Worm (Caenorhabditis elegans): Measurements from ENCODE around the gene C54F6.5.

Gene C54F6.5

DNA sequence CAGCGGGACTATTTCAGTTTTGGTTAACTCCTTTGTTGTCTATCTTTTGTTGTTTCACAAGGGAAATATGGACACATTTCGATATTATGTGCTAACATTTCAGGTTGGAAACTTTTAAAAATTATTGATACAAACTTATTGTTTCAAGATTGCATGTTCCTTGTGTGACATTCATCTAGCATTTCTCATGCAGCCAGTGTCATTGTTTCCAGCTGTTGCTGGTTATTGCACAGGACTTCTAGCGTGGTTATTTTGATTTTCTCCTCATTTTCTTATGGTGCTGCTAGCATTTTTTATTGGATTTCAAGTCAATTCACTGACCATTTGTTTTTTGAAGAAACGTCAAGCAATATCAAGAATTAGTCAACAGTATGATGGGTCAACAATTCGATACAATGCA, 27.0 kb downstream of the C54F6.5 start:
- TF ChIP-seq scrt-1 (GFP tag; IDR thresholded peaks at IDR 0.05) (no peak), F13C5.2 (tag; optimal IDR thresholded peaks at IDR 0.05) (no peak), hnd-1 (tag; optimal IDR thresholded peaks at IDR 0.05) (no peak), ceh-36 (tag; optimal IDR thresholded peaks at IDR 0.05) (no peak), tbx-11 (GFP tag; IDR thresholded peaks at IDR 0.05) (no peak), ets-7 (tag; optimal IDR thresholded peaks at IDR 0.05) (no peak), sea-1 (GFP tag; conservative IDR thresholded peaks at IDR 0.05) (no peak), B0310.2 (tag; optimal IDR thresholded peaks at IDR 0.05) (no peak), tbx-37 (GFP tag; conservative IDR thresholded peaks at IDR 0.05) (no peak), flt-1 (GFP tag; IDR thresholded peaks at IDR 0.05) (no peak), aly-1 (tag; optimal IDR thresholded peaks at IDR 0.05) (no peak), pes-1 (GFP tag; IDR thresholded peaks at IDR 0.05) (no peak), hmbx-1 (tag; optimal IDR thresholded peaks at IDR 0.05) (no peak), tra-4 (tag; optimal IDR thresholded peaks at IDR 0.05) (no peak), hmg-4 (GFP tag; optimal IDR thresholded peaks at IDR 0.05) (no peak), ama-1 (optimal IDR thresholded peaks at IDR 0.05) (no peak), ceh-13 (GFP tag; optimal IDR thresholded peaks at IDR 0.05) (no peak)

DNA sequence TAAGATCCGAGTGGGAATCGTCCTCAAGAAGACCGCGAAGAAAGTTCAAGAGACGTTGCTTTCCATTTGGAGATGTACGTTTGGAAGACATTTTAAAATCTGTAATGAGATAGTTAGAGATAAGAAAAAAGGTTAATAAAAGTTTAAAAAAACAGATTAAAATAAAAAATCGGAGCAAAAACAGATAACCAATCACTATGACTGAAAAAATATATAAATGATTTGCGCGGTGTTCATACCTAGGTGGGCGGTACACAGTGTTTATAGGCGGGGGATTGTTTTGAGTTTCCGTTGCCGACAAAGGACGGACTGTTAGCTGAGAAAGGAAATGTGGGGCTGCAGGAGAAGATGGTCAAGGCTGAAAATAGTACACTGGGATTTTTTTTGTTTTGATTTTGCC, 29.8 kb downstream of the C54F6.5 start, which contains the start of gene ets-7:
ets-7 (minus strand) TSS at position 101 of the 400 bp plus-strand sequence.
- TF ChIP-seq sea-1 (GFP tag; conservative IDR thresholded peaks at IDR 0.05) (no peak), ceh-13 (GFP tag; optimal IDR thresholded peaks at IDR 0.05) (no peak), hmg-4 (GFP tag; optimal IDR thresholded peaks at IDR 0.05) (no peak), ets-7 (tag; optimal IDR thresholded peaks at IDR 0.05) (no peak), F13C5.2 (tag; optimal IDR thresholded peaks at IDR 0.05) (no peak), tbx-11 (GFP tag; IDR thresholded peaks at IDR 0.05) (no peak), hnd-1 (tag; optimal IDR thresholded peaks at IDR 0.05) (no peak), pes-1 (GFP tag; IDR thresholded peaks at IDR 0.05) (no peak), hmbx-1 (tag; optimal IDR thresholded peaks at IDR 0.05) (no peak), ceh-36 (tag; optimal IDR thresholded peaks at IDR 0.05) (no peak), flt-1 (GFP tag; IDR thresholded peaks at IDR 0.05) (no peak), tbx-37 (GFP tag; conservative IDR thresholded peaks at IDR 0.05) (no peak), tra-4 (tag; optimal IDR thresholded peaks at IDR 0.05) (no peak)

DNA sequence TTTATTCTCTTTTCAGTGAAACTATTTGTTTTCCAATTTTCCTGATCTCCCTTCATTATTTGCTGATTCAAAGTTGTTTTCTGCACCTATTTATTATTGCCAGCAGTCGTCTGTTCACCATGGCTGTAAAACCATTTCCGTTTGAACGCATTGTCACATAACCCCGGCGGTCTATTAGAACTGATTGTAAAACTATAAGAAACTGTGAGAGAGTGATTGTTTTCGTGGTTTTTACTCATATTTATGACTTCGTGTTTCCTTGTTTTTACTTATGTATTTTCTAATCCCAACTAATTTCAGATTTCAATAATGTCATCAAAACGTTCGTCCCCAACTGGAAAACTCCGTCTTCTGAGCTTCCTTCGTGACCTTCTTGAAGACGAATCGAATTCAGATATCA, 34.0 kb downstream of the C54F6.5 start, which contains the start of gene F19F10.1:
F19F10.1 (plus strand) TSS at position 301 of the 400 bp plus-strand sequence.
- TF ChIP-seq scrt-1 (GFP tag; IDR thresholded peaks at IDR 0.05) (no peak), tbx-37 (GFP tag; conservative IDR thresholded peaks at IDR 0.05) (no peak), aly-1 (tag; optimal IDR thresholded peaks at IDR 0.05) (no peak), flt-1 (GFP tag; IDR thresholded peaks at IDR 0.05) (no peak), B0310.2 (tag; optimal IDR thresholded peaks at IDR 0.05) (no peak), hmbx-1 (tag; optimal IDR thresholded peaks at IDR 0.05) (no peak), tra-4 (tag; optimal IDR thresholded peaks at IDR 0.05) (no peak), pes-1 (GFP tag; IDR thresholded peaks at IDR 0.05) (no peak), tbx-11 (GFP tag; IDR thresholded peaks at IDR 0.05) (no peak), ceh-36 (tag; optimal IDR thresholded peaks at IDR 0.05) (no peak), hnd-1 (tag; optimal IDR thresholded peaks at IDR 0.05) (no peak), ets-7 (tag; optimal IDR thresholded peaks at IDR 0.05) (no peak), ama-1 (optimal IDR thresholded peaks at IDR 0.05) (no peak), F13C5.2 (tag; optimal IDR thresholded peaks at IDR 0.05) (no peak), hmg-4 (GFP tag; optimal IDR thresholded peaks at IDR 0.05) (no peak)

DNA sequence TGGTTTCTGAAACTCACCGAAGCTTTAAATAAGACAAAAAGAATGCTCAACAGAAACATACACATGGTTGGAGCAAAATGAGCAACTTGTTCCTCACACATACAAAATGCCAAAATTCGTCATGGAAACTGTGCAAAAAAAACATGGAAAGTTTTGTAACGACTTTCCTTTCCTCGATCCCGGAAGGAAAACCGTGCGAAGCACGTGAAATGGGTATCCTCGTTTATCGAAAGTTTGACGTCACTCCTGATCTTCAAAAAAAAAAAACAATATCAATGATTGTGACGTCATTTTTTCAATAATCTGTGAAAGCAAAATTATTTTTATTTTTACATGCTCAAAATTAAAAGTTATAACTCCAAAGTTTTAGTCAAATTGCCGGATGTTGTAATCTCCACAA, 41.4 kb downstream of the C54F6.5 start, which contains the start of gene clec-212:
clec-212 (minus strand) TSS at position 101 of the 400 bp plus-strand sequence.
- TF ChIP-seq ceh-36 (tag; optimal IDR thresholded peaks at IDR 0.05) (no peak), flt-1 (GFP tag; IDR thresholded peaks at IDR 0.05) (no peak), F13C5.2 (tag; optimal IDR thresholded peaks at IDR 0.05) (no peak), aly-1 (tag; optimal IDR thresholded peaks at IDR 0.05) (no peak), ama-1 (optimal IDR thresholded peaks at IDR 0.05) (no peak), hmg-4 (GFP tag; optimal IDR thresholded peaks at IDR 0.05) (no peak), hmbx-1 (tag; optimal IDR thresholded peaks at IDR 0.05) (no peak), ceh-13 (GFP tag; optimal IDR thresholded peaks at IDR 0.05) (no peak), scrt-1 (GFP tag; IDR thresholded peaks at IDR 0.05) (no peak), sea-1 (GFP tag; conservative IDR thresholded peaks at IDR 0.05) (no peak), tbx-37 (GFP tag; conservative IDR thresholded peaks at IDR 0.05) (no peak)

DNA sequence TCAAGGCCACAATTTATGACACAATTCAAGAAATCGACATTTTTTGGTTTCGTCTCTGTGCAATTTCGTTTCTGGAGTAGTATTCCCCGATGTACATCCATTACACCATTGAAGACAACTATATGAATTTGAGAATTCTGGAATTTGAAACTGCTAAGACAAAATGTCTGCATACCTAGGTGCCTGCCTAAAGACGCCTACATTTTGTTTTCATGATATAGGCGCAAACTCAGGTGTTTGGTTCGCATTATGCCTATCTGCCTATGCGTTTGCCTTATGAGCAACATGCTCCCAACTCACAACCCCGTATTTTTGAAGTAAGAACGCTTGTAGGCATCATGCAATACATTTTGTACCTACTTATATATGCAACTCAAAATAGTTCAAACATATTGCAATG, 42.0 kb downstream of the C54F6.5 start, which contains the start of gene F19F10.14:
F19F10.14 (minus strand) TSS at position 101 of the 400 bp plus-strand sequence.
- TF ChIP-seq hmg-4 (GFP tag; optimal IDR thresholded peaks at IDR 0.05), result no peak
- TF ChIP-seq sea-1 (GFP tag; conservative IDR thresholded peaks at IDR 0.05), result no peak
- TF ChIP-seq flt-1 (GFP tag; IDR thresholded peaks at IDR 0.05), result no peak
- TF ChIP-seq ceh-13 (GFP tag; optimal IDR thresholded peaks at IDR 0.05), result no peak
- TF ChIP-seq tra-4 (tag; optimal IDR thresholded peaks at IDR 0.05), result no peak
- no peak for TF ChIP-seq aly-1 (tag; optimal IDR thresholded peaks at IDR 0.05)
- TF ChIP-seq ama-1 (optimal IDR thresholded peaks at IDR 0.05), result no peak
- TF ChIP-seq tbx-37 (GFP tag; conservative IDR thresholded peaks at IDR 0.05), result no peak
- TF ChIP-seq scrt-1 (GFP tag; IDR thresholded peaks at IDR 0.05), result no peak
- no peak for TF ChIP-seq ets-7 (tag; optimal IDR thresholded peaks at IDR 0.05)
- no peak for TF ChIP-seq tbx-11 (GFP tag; IDR thresholded peaks at IDR 0.05)
- TF ChIP-seq hnd-1 (tag; optimal IDR thresholded peaks at IDR 0.05), result no peak
- no peak for TF ChIP-seq pes-1 (GFP tag; IDR thresholded peaks at IDR 0.05)
- no peak for TF ChIP-seq B0310.2 (tag; optimal IDR thresholded peaks at IDR 0.05)
- no peak for TF ChIP-seq F13C5.2 (tag; optimal IDR thresholded peaks at IDR 0.05)
- TF ChIP-seq hmbx-1 (tag; optimal IDR thresholded peaks at IDR 0.05), result no peak
- no peak for TF ChIP-seq ceh-36 (tag; optimal IDR thresholded peaks at IDR 0.05)

DNA sequence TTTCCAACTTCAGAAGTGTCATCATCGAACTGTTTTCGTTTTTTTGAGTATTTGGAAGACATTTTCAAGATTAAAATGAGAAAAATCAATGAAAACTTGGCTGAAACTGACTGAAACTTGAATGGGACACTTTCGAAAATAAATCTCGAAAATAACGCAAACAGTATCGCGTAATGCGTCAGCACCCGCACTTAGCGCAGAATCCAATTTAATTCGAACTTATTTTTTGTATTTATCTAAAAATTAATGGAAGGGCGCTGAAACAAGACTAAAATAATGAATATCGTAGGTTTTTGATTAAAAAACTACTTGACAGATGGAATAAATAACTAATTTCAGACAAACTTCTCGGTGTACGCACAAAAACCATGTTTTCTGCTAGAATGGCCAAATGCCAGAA, 46.6 kb downstream of the C54F6.5 start, which contains the start of the genes snu-66 and ints-9:
snu-66 (minus strand) TSS at position 108 of the 400 bp plus-strand sequence.
ints-9 (plus strand) TSS at position 240 of the 400 bp plus-strand sequence.
- TF ChIP-seq F13C5.2 (tag; optimal IDR thresholded peaks at IDR 0.05) (no peak), ceh-36 (tag; optimal IDR thresholded peaks at IDR 0.05) (no peak), hmg-4 (GFP tag; optimal IDR thresholded peaks at IDR 0.05) (no peak), hnd-1 (tag; optimal IDR thresholded peaks at IDR 0.05) (no peak), ets-7 (tag; optimal IDR thresholded peaks at IDR 0.05) (no peak), flt-1 (GFP tag; IDR thresholded peaks at IDR 0.05) (no peak), scrt-1 (GFP tag; IDR thresholded peaks at IDR 0.05) (no peak), tra-4 (tag; optimal IDR thresholded peaks at IDR 0.05) (no peak), sea-1 (GFP tag; conservative IDR thresholded peaks at IDR 0.05) (no peak), aly-1 (tag; optimal IDR thresholded peaks at IDR 0.05) (no peak), hmbx-1 (tag; optimal IDR thresholded peaks at IDR 0.05) (no peak), B0310.2 (tag; optimal IDR thresholded peaks at IDR 0.05) (no peak), tbx-37 (GFP tag; conservative IDR thresholded peaks at IDR 0.05) (no peak), tbx-11 (GFP tag; IDR thresholded peaks at IDR 0.05) (no peak), pes-1 (GFP tag; IDR thresholded peaks at IDR 0.05) (no peak)
